Worm (Caenorhabditis elegans) whole organism, late embryonic: ENCODE measurements around the gene idpc-2.

ENCODE experiments used
- fkh-10 ChIP-seq: fragments of 150-350 bp; optimal IDR thresholded peaks from 2 replicates; lab custom pipeline; 2014; ENCODE audit warnings: missing biosample characterization, missing genetic modification reagents, missing genetic modification characterization
- hlh-15 ChIP-seq: sonication (generic microtip); optimal IDR thresholded peaks from 2 replicates; lab custom pipeline; 2016; ENCODE audit warnings: missing genetic modification characterization, missing compliant biosample characterization
- mec-3 ChIP-seq: sonication (generic microtip); optimal IDR thresholded peaks from 2 replicates; lab custom pipeline; 2016; ENCODE audit warnings: borderline replicate concordance, missing genetic modification characterization, missing compliant biosample characterization
- nfya-1 ChIP-seq: sonication (generic microtip); optimal IDR thresholded peaks from 2 replicates; lab custom pipeline; 2017; ENCODE audit warnings: missing genetic modification characterization, mild to moderate bottlenecking, missing compliant biosample characterization, antibody characterized with exemption, moderate library complexity
- nhr-11 ChIP-seq: fragments of 150-350 bp; optimal IDR thresholded peaks from 2 replicates; lab custom pipeline; 2014; ENCODE audit warnings: missing biosample characterization, missing genetic modification characterization
- npax-4 ChIP-seq: sonication (generic microtip); optimal IDR thresholded peaks from 2 replicates; lab custom pipeline; 2016; ENCODE audit warnings: missing genetic modification characterization, missing compliant biosample characterization
- pax-1 ChIP-seq: fragments of 150-350 bp; optimal IDR thresholded peaks from 2 replicates; lab custom pipeline; 2014; ENCODE audit warnings: missing biosample characterization, missing genetic modification characterization
- pha-4 ChIP-seq: fragments of 150-350 bp; optimal IDR thresholded peaks from 2 replicates; lab custom pipeline; 2018; ENCODE audit warnings: missing biosample characterization, missing genetic modification reagents, missing genetic modification characterization
- syd-9 ChIP-seq: sonication (generic microtip); optimal IDR thresholded peaks from 2 replicates; lab custom pipeline; 2016; ENCODE audit warnings: mild to moderate bottlenecking, missing genetic modification characterization, moderate library complexity, missing compliant biosample characterization
- tbx-2 ChIP-seq: sonication (generic microtip); optimal IDR thresholded peaks from 2 replicates; lab custom pipeline; 2016; ENCODE audit warnings: missing genetic modification characterization, missing compliant biosample characterization

- TF ChIP-seq pha-4 (tag; lab: Kevin White, UChicago) (no peak), fkh-10 (GFP tag; lab: Kevin White, UChicago) (no peak), tbx-2 (tag; lab: Kevin White, UChicago) (no peak), syd-9 (tag; lab: Kevin White, UChicago) (no peak), nhr-11 (no peak), pax-1 (no peak), hlh-15 (no peak), npax-4 (tag; lab: Kevin White, UChicago) (no peak), nfya-1 (tag; lab: Kevin White, UChicago) (no peak), mec-3 (tag; lab: Kevin White, UChicago) (no peak)
These were observed 47.1 kb upstream of the idpc-2 start for ce11 chrV:8668224-8668623.
